Worm (Caenorhabditis elegans) whole organism, L4/young adult: Measurements from ENCODE around the gene Y56A3A.16.

Experiments
- W03F9.2 ChIP-seq: fragments of 150-350 bp; optimal IDR thresholded peaks from 2 replicates; lab custom pipeline; 2014; ENCODE audit warnings: missing biosample characterization, missing genetic modification characterization
- dao-5 ChIP-seq: sonication (generic microtip); optimal IDR thresholded peaks from 2 replicates; lab custom pipeline; 2016; ENCODE audit warnings: missing genotype, missing genetic modification characterization, moderate library complexity, missing compliant biosample characterization
- him-1 ChIP-seq: sonication (generic microtip); optimal IDR thresholded peaks from 2 replicates; lab custom pipeline; 2016; ENCODE audit warnings: missing genotype, missing genetic modification reagents, missing genetic modification characterization, missing compliant biosample characterization

Y56A3A.16 gene

DNA sequence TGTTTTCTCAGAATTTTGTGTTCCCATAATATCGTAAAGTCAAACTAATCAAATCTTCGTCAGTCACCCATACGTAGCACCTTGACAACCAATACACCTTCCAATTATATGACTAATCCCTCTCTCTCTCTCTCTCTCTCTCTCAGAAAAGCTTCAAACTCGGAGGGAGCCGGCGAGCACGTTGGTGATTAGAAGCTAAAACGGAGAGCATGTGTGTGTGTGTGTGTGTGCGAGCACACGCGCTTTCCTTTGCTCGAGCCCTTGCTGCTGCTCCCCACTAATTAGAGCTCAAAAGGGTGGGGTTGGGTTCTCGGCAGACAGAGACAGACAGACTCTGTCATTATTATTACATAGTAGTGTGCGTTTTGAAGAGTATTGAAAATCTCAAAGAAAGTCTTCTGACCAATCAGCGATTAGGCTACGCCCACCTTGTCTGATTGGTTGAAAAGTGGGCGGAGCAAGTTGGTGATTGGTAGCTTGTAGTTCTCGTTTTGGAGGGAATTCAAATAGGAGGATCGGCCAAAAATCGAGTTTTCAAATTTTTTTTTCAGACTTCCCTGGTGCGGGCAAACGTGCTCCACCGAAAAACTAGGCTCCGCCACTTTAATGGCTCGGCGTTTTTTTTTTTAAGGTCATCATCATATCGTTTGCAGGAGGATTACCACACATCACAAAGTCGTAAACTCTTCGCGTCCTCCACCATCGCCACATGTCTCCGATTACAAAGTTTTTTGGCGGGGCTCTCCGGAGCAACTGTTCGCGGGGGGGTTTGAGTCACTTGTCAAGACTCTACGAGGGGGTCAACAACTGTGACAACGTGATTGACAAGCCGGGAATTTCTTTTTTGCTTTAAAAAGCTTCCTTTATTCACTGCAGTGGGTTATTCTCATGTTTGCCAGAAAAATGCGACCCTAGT lies 21.2 kb upstream of the Y56A3A.16 start:
- TF ChIP-seq him-1 (tag; lab: Kevin White, UChicago) (no peak), W03F9.2 (tag; lab: Kevin White, UChicago) (no peak), dao-5 (tag; lab: Kevin White, UChicago) (no peak)

- TF ChIP-seq W03F9.2 (tag; lab: Kevin White, UChicago), result no peak
These were observed 19.4 kb upstream of the Y56A3A.16 start, which contains the start of gene dolk-1 for ce11 chrIII:11933539-11933938. Gene dolk-1 (minus strand): TSS chrIII:11933639.

ce11 chrIII:11931960-11932359 lies 17.8 kb upstream of the Y56A3A.16 start:
- TF ChIP-seq him-1 (tag; lab: Kevin White, UChicago), result no peak
- no peak for TF ChIP-seq W03F9.2 (tag; lab: Kevin White, UChicago)
- TF ChIP-seq dao-5 (tag; lab: Kevin White, UChicago), result no peak

DNA sequence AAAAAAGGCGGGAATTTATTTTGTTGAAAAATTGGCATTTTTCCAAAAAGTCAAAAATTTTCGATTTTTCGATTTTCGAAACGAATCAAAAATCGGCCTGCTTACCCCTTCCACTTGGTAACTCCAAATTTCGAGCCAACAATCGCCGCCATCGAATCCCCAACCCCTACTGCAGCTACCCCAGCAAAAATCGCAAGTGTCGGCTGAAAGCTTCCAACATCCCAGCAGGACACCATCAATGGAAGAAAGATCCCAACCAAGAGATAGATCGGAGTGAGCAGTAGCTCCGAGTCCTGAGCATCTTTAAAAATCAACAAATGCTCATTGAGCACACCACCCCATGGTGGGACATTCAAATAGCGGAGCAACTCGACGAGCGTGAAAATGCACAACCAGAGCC lies 16.8 kb upstream of the Y56A3A.16 start:
- TF ChIP-seq dao-5 (tag; lab: Kevin White, UChicago), result no peak
- no peak for TF ChIP-seq him-1 (tag; lab: Kevin White, UChicago)
- TF ChIP-seq W03F9.2 (tag; lab: Kevin White, UChicago), result no peak

- TF ChIP-seq him-1 (tag; lab: Kevin White, UChicago), result no peak
- no peak for TF ChIP-seq W03F9.2 (tag; lab: Kevin White, UChicago)
- no peak for TF ChIP-seq dao-5 (tag; lab: Kevin White, UChicago)
These were observed 9.5 kb upstream of the Y56A3A.16 start, which contains the start of gene nft-1 for ce11 chrIII:11923586-11923985. Gene nft-1 (plus strand): TSS chrIII:11923886.

DNA sequence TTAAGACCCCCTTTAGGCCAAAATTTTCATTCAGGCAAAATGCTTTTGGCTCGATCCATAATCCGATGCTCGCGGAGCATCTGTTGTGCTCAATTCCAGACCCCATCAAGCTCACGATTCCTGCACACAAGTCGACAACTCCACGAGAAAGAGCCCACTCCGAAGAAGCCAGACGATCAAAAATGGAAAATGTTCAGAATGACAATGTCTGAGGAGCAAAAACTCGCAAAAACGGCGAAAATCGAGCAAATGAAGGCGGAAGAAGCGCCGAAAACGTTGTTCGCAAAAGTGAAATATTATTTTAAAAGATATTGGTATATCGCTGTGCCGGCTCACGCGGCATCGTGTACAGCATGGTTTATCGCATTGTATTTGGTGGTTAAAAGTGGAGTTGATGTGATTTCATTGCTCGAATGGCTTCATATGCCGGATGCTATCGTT lies 7.6 kb upstream of the Y56A3A.16 start, which contains the start of gene Y56A3A.22:
Gene Y56A3A.22, plus strand, starts transcription at position 35 of the 441 bp plus-strand sequence.
- TF ChIP-seq W03F9.2 (tag; lab: Kevin White, UChicago) (no peak), him-1 (tag; lab: Kevin White, UChicago) (no peak), dao-5 (tag; lab: Kevin White, UChicago) (no peak)

- TF ChIP-seq him-1 (tag; lab: Kevin White, UChicago) (no peak), W03F9.2 (tag; lab: Kevin White, UChicago) (peak; percentile 54)
These were observed 6.2 kb upstream of the Y56A3A.16 start, which contains the start of the genes ccf-1 and trap-4 for ce11 chrIII:11920187-11920785. Gene ccf-1 (minus strand): TSS chrIII:11920237. Gene trap-4 (plus strand): TSS chrIII:11920735.

ce11 chrIII:11918247-11918769 lies 4.2 kb upstream of the Y56A3A.16 start, which contains the start of gene znf-593:
Gene znf-593 (minus strand): TSS chrIII:11918719.
- no peak for TF ChIP-seq him-1 (tag; lab: Kevin White, UChicago)
- TF ChIP-seq W03F9.2 (tag; lab: Kevin White, UChicago), result no peak
- no peak for TF ChIP-seq dao-5 (tag; lab: Kevin White, UChicago)

ce11 chrIII:11917525-11917924 lies 3.4 kb upstream of the Y56A3A.16 start:
- TF ChIP-seq dao-5 (tag; lab: Kevin White, UChicago) (no peak), W03F9.2 (tag; lab: Kevin White, UChicago) (no peak), him-1 (tag; lab: Kevin White, UChicago) (no peak)

- no peak for TF ChIP-seq dao-5 (tag; lab: Kevin White, UChicago)
- TF ChIP-seq W03F9.2 (tag; lab: Kevin White, UChicago), result no peak
- TF ChIP-seq him-1 (tag; lab: Kevin White, UChicago), result no peak
These were observed 3.0 kb upstream of the Y56A3A.16 start for ce11 chrIII:11917090-11917489.

- TF ChIP-seq him-1 (tag; lab: Kevin White, UChicago), result no peak
These were observed 2.1 kb upstream of the Y56A3A.16 start for ce11 chrIII:11916260-11916659.

DNA sequence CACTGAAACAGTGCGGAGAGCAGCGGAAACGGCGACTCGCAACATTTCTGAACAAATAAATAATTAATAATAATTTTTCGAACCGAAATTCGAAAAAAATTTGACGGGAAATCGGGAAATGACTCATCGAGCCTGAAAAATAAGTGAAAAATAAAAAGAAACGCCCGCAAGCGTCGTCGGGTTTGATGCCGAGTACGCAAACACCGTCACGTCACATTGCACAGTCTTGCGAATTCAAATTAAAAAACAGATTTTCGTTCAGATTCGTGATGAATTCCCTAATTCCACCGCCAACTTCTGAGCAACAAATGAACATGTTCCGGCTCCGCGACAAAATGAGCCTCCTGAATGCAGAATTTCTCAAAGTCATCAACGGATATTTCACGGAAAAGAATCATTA lies 1.5 kb upstream of the Y56A3A.16 start, which contains the start of the genes ndab-1 and npp-16:
Gene ndab-1, minus strand, starts transcription at position 47 of the 400 bp plus-strand sequence.
Gene npp-16, plus strand, starts transcription at position 263 of the 400 bp plus-strand sequence.
- TF ChIP-seq dao-5 (tag; lab: Kevin White, UChicago) (no peak), W03F9.2 (tag; lab: Kevin White, UChicago) (no peak), him-1 (tag; lab: Kevin White, UChicago) (no peak)

ce11 chrIII:11909778-11910177 lies 4.3 kb downstream of the Y56A3A.16 start, which contains the start of gene faah-4:
Gene faah-4 (minus strand): TSS chrIII:11909878.
- no peak for TF ChIP-seq W03F9.2 (tag; lab: Kevin White, UChicago)
- TF ChIP-seq him-1 (tag; lab: Kevin White, UChicago), result no peak
- TF ChIP-seq dao-5 (tag; lab: Kevin White, UChicago), result no peak
